Fruit fly (Drosophila melanogaster): ENCODE data around the gene FoxP.

Gene FoxP

DNA sequence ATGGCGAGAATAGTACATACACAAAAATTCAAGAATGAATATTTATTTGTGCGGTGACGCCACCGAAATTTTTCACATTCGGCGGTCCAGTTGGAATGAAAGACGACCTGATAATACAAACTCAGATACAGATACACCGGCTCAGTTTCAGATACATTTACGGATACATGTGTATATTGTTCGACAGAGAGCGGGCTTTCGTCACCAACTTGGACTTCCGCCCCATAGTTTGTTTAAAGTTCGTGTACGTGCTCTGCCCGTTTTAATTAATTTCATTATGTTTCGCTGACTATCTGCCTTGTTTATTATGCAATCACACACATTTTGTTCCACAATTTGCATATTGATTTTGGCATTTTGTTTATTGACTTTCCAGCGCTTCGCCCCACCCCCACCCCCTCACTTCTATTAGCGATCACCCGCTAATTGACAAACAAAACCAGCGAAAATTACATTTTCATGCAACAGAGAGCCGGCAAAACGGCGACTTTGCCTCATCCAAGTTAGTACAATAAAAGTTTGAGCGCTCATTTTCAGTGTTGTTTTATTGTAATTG lies 29.4 kb downstream of the FoxP start (continued):
- peak; percentile 33 for TF ChIP-seq org-1 (GFP tag; optimal IDR thresholded peaks at IDR 0.05)
- TF ChIP-seq CG13424 (tag; optimal IDR thresholded peaks at IDR 0.05), result peak; percentile 21
- TF ChIP-seq CG1647 (GFP tag; optimal IDR thresholded peaks at IDR 0.05), result peak; percentile 33
- TF ChIP-seq odd (GFP tag; optimal IDR thresholded peaks at IDR 0.05), result no peak
- TF ChIP-seq ttk (GFP tag; IDR thresholded peaks at IDR 0.05), result no peak
- TF ChIP-seq dpn (GFP tag; optimal IDR thresholded peaks at IDR 0.05), result peak in 1 of 2 experiments; percentile 23
- peak; percentile 5 for TF ChIP-seq CG6683 (GFP tag; optimal IDR thresholded peaks at IDR 0.05)
- TF ChIP-seq CG10431 (GFP tag; optimal IDR thresholded peaks at IDR 0.05), result no peak
- TF ChIP-seq CG18011 (GFP tag; optimal IDR thresholded peaks at IDR 0.05), result no peak
- no peak for TF ChIP-seq CG34422 (GFP tag; IDR thresholded peaks at IDR 0.05)
- TF ChIP-seq CG31365 (tag; optimal IDR thresholded peaks at IDR 0.05), result peak; percentile 20
- TF ChIP-seq CG12769 (tag; optimal IDR thresholded peaks at IDR 0.05), result peak; percentile 57
- no peak for TF ChIP-seq tap (tag; optimal IDR thresholded peaks at IDR 0.05)
- TF ChIP-seq ATbp (GFP tag; optimal IDR thresholded peaks at IDR 0.05), result peak; percentile 36
- no peak for TF ChIP-seq HLH3B (GFP tag; IDR thresholded peaks at IDR 0.05)
- TF ChIP-seq Bdp1 (GFP tag; optimal IDR thresholded peaks at IDR 0.05), result peak; percentile 5
- TF ChIP-seq dysf (GFP tag; IDR thresholded peaks at IDR 0.05), result no peak
- peak; percentile 34 for TF ChIP-seq CG34376 (GFP tag; optimal IDR thresholded peaks at IDR 0.05)
- no peak for TF ChIP-seq CG10147 (GFP tag; optimal IDR thresholded peaks at IDR 0.05)
- TF ChIP-seq cwo (GFP tag; optimal IDR thresholded peaks at IDR 0.05), result peak; percentile 10
- no peak for TF ChIP-seq CG9797 (GFP tag; optimal IDR thresholded peaks at IDR 0.05)
- TF ChIP-seq CG1233 (GFP tag; optimal IDR thresholded peaks at IDR 0.05), result peak; percentile 51
- peak; percentile 14 for TF ChIP-seq sens (GFP tag)
- TF ChIP-seq CG7839 (tag; optimal IDR thresholded peaks at IDR 0.05), result no peak
- no peak for TF ChIP-seq fru (optimal IDR thresholded peaks at IDR 0.05)
- peak; percentile 8 to 91 for TF ChIP-seq Pdp1 (GFP tag; optimal IDR thresholded peaks at IDR 0.05)
- peak; percentile 41 for TF ChIP-seq CG17568 (GFP tag; optimal IDR thresholded peaks at IDR 0.05)
- TF ChIP-seq CG5245 (GFP tag; optimal IDR thresholded peaks at IDR 0.05), result no peak
- peak; percentile 38 for TF ChIP-seq CG2120 (GFP tag; optimal IDR thresholded peaks at IDR 0.05)
- TF ChIP-seq unpg (GFP tag; optimal IDR thresholded peaks at IDR 0.05), result peak; percentile 35
- peak; percentile 27 for TF ChIP-seq CG1792 (GFP tag; optimal IDR thresholded peaks at IDR 0.05)
- TF ChIP-seq CG7987 (GFP tag; optimal IDR thresholded peaks at IDR 0.05), result peak; percentile 0
- TF ChIP-seq HHEX (GFP tag; optimal IDR thresholded peaks at IDR 0.05), result peak; percentile 67
- TF ChIP-seq Dip3 (GFP tag; optimal IDR thresholded peaks at IDR 0.05), result peak; percentile 15
- TF ChIP-seq ap (GFP tag; IDR thresholded peaks at IDR 0.05), result no peak
- peak; percentile 30 for TF ChIP-seq CG15514 (GFP tag; optimal IDR thresholded peaks at IDR 0.05)
- TF ChIP-seq jing (GFP tag; optimal IDR thresholded peaks at IDR 0.05), result no peak
- TF ChIP-seq CG7786 (GFP tag; optimal IDR thresholded peaks at IDR 0.05), result peak; percentile 16
- TF ChIP-seq CG15011 (GFP tag; optimal IDR thresholded peaks at IDR 0.05), result no peak
- no peak for TF ChIP-seq esg (GFP tag; conservative IDR thresholded peaks at IDR 0.05)
- TF ChIP-seq CHES-1-like (GFP tag; optimal IDR thresholded peaks at IDR 0.05), result peak; percentile 42
- TF ChIP-seq CG8290 (GFP tag; optimal IDR thresholded peaks at IDR 0.05), result no peak
- TF ChIP-seq CG8290 (tag; optimal IDR thresholded peaks at IDR 0.05), result peak in 1 of 2 experiments; percentile 62
- TF ChIP-seq CG15601 (tag; optimal IDR thresholded peaks at IDR 0.05), result peak; percentile 4
- TF ChIP-seq stwl (tag; optimal IDR thresholded peaks at IDR 0.05), result no peak
- no peak for TF ChIP-seq CG11093 (GFP tag; IDR thresholded peaks at IDR 0.05)
- no peak for TF ChIP-seq maf-S (GFP tag; optimal IDR thresholded peaks at IDR 0.05)
